Fruit fly (Drosophila melanogaster): ENCODE measurements around the gene Dcr-1.

DNA sequence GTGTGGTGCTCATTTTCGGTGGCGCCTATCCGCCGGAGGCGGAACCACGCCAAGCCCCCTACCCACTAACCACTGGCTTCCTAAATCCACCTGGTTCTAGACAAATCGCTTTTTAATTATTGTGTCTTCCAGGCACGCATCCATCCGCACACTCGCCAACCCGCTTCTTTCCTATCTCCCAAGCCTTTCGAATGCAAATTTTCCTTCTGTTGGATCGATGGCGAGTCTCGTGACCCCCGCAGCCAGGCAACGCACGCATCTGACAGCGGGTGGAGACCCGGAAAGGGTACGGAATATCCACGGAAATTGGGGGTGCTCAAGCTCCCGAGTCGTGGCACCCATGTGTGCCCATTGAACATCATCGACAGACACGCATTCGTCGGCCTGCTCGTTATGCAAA lies 33.7 kb downstream of the Dcr-1 start, which contains the start of gene CG13842:
- TF ChIP-seq CG33017 (tag; optimal IDR thresholded peaks at IDR 0.05) (no peak), CG12768 (GFP tag; optimal IDR thresholded peaks at IDR 0.05) (no peak), CG7045 (GFP tag; optimal IDR thresholded peaks at IDR 0.05) (no peak), cnc (optimal IDR thresholded peaks at IDR 0.05) (no peak), CG1620 (GFP tag; optimal IDR thresholded peaks at IDR 0.05) (no peak), tj (GFP tag; optimal IDR thresholded peaks at IDR 0.05) (no peak), Hr96 (GFP tag; optimal IDR thresholded peaks at IDR 0.05) (no peak), CG11617 (GFP tag; optimal IDR thresholded peaks at IDR 0.05) (no peak), Clk (GFP tag; optimal IDR thresholded peaks at IDR 0.05) (no peak), kay (GFP tag; ENCODE audit: borderline replicate concordance) (no peak), Mnt (GFP tag; optimal IDR thresholded peaks at IDR 0.05) (no peak), toe (GFP tag; optimal IDR thresholded peaks at IDR 0.05) (no peak), CG7101 (tag; optimal IDR thresholded peaks at IDR 0.05) (no peak), CG14711 (tag; optimal IDR thresholded peaks at IDR 0.05) (no peak)

Data from whole organism, adult.